Fruit fly (Drosophila melanogaster) whole organism, embryonic: ENCODE data around the gene eco.
A peak's percentile ranks its signal among the peaks of the same experiment; 100 is the strongest.

Source experiments
- Ada2b ChIP-seq: fragments of 200-800 bp; sonication (Bioruptor generic); IDR thresholded peaks from 2 replicates; pipeline ENCODE4 v1.3.6; 2022; ENCODE audit warnings: missing biosample characterization, missing genetic modification characterization
- Atf3 ChIP-seq: fragments of 200-800 bp; sonication (Bioruptor generic); optimal IDR thresholded peaks from 3 replicates; lab custom pipeline; 2016; ENCODE audit warnings: missing biosample characterization, missing genetic modification characterization
- Bgb ChIP-seq: fragments of 200-800 bp; sonication (Bioruptor generic); IDR thresholded peaks from 2 replicates; pipeline ENCODE4 v1.3.6; 2022; ENCODE audit warnings: missing biosample characterization, missing genetic modification characterization; ENCODE audit not compliant: partially characterized antibody
- BtbVII ChIP-seq: fragments of 200-800 bp; sonication (Bioruptor generic); optimal IDR thresholded peaks from 3 replicates; lab custom pipeline; 2017; ENCODE audit warnings: missing biosample characterization, mild to moderate bottlenecking, missing genetic modification characterization
- C15 ChIP-seq: fragments of 200-800 bp; sonication (Bioruptor generic); IDR thresholded peaks from 3 replicates; pipeline ENCODE4 v1.3.6; 2022; ENCODE audit warnings: missing biosample characterization, missing genetic modification characterization
- CG1024 ChIP-seq: fragments of 200-800 bp; sonication (Bioruptor generic); IDR thresholded peaks from 2 replicates; pipeline ENCODE4 v1.3.6; 2022; ENCODE audit warnings: missing biosample characterization, missing genetic modification characterization
- CG10979 ChIP-seq: fragments of 200-800 bp; sonication (Bioruptor generic); optimal IDR thresholded peaks from 2 replicates; lab custom pipeline; 2018; ENCODE audit warnings: missing biosample characterization, mild to moderate bottlenecking, missing genetic modification characterization, moderate library complexity
- CG12155 ChIP-seq: fragments of 200-800 bp; sonication (Bioruptor generic); optimal IDR thresholded peaks from 3 replicates; lab custom pipeline; 2016; ENCODE audit warnings: missing biosample characterization, missing genetic modification characterization
- CG13424 ChIP-seq: fragments of 200-800 bp; sonication (Bioruptor generic); optimal IDR thresholded peaks from 2 replicates; lab custom pipeline; 2019; ENCODE audit warnings: missing biosample characterization, mild to moderate bottlenecking, missing genetic modification characterization, moderate library complexity
- CG14965 ChIP-seq: fragments of 200-800 bp; sonication (Bioruptor generic); optimal IDR thresholded peaks from 2 replicates; lab custom pipeline; 2016; ENCODE audit warnings: missing biosample characterization, missing genetic modification characterization, borderline replicate concordance
- CG15073 ChIP-seq: fragments of 200-800 bp; sonication (Bioruptor generic); optimal IDR thresholded peaks from 2 replicates; lab custom pipeline; 2016; ENCODE audit warnings: missing biosample characterization, missing genetic modification characterization
- CG15514 ChIP-seq: fragments of 200-800 bp; sonication (Bioruptor generic); optimal IDR thresholded peaks from 3 replicates; lab custom pipeline; 2017; ENCODE audit warnings: missing biosample characterization, missing genetic modification characterization, mild to moderate bottlenecking, moderate library complexity, missing genetic modification reagents
- CG16813 ChIP-seq: fragments of 200-800 bp; sonication (Bioruptor generic); IDR thresholded peaks from 3 replicates; pipeline ENCODE4 v1.3.6; 2022; ENCODE audit warnings: missing biosample characterization, missing genetic modification characterization; ENCODE audit not compliant: partially characterized antibody
- CG18764 ChIP-seq: fragments of 200-800 bp; sonication (Bioruptor generic); optimal IDR thresholded peaks from 3 replicates; lab custom pipeline; 2016; ENCODE audit warnings: missing biosample characterization, missing genetic modification characterization
- CG2875 ChIP-seq: fragments of 200-800 bp; sonication (Bioruptor generic); optimal IDR thresholded peaks from 2 replicates; lab custom pipeline; 2017; ENCODE audit warnings: missing biosample characterization, mild to moderate bottlenecking, missing genetic modification characterization, missing genetic modification reagents
- CG31365 ChIP-seq: fragments of 200-800 bp; sonication (Bioruptor generic); optimal IDR thresholded peaks from 2 replicates; lab custom pipeline; 2018; ENCODE audit warnings: missing biosample characterization, mild to moderate bottlenecking, missing genetic modification characterization
- CG33213 ChIP-seq: fragments of 200-800 bp; sonication (Bioruptor generic); optimal IDR thresholded peaks from 3 replicates; lab custom pipeline; 2016; ENCODE audit warnings: missing biosample characterization, missing genetic modification characterization
- CG34422 ChIP-seq: fragments of 200-800 bp; sonication (Bioruptor generic); IDR thresholded peaks from 3 replicates; pipeline ENCODE4 v1.3.6; 2022; ENCODE audit warnings: missing biosample characterization, missing genetic modification characterization
- CG4282 ChIP-seq: fragments of 200-800 bp; sonication (Bioruptor generic); optimal IDR thresholded peaks from 2 replicates; lab custom pipeline; 2016; ENCODE audit warnings: missing biosample characterization, missing genetic modification characterization
- CG4404 ChIP-seq: fragments of 200-800 bp; sonication (Bioruptor generic); IDR thresholded peaks from 2 replicates; pipeline ENCODE4 v1.3.6; 2022; ENCODE audit warnings: missing biosample characterization, missing genetic modification characterization
- CG6254 ChIP-seq: fragments of 200-800 bp; sonication (Bioruptor generic); optimal IDR thresholded peaks from 3 replicates; lab custom pipeline; 2017; ENCODE audit warnings: mild to moderate bottlenecking, missing biosample characterization, missing genetic modification reagents, missing genetic modification characterization
- CG8388 ChIP-seq: fragments of 200-800 bp; sonication (Bioruptor generic); optimal IDR thresholded peaks from 2 replicates; lab custom pipeline; 2019; ENCODE audit warnings: missing biosample characterization, mild to moderate bottlenecking, missing genetic modification characterization, moderate library complexity
- Dip3 ChIP-seq: fragments of 200-800 bp; sonication (Bioruptor generic); optimal IDR thresholded peaks from 3 replicates; lab custom pipeline; 2016; ENCODE audit warnings: missing biosample characterization, missing genetic modification characterization
- E2f2 ChIP-seq: fragments of 200-800 bp; sonication (Bioruptor generic); IDR thresholded peaks from 2 replicates; pipeline ENCODE4 v1.3.6; 2022; ENCODE audit warnings: missing biosample characterization, missing genetic modification characterization
- ERR ChIP-seq: fragments of 200-800 bp; sonication (Bioruptor generic); optimal IDR thresholded peaks from 2 replicates; lab custom pipeline; 2016; ENCODE audit warnings: missing biosample characterization, missing genetic modification characterization
- Eip74EF ChIP-seq, 2 experiments: fragments of 200-800 bp in 1 of 2; fragments of >200 bp in 1 of 2; sonication (Bioruptor generic) in 1 of 2; optimal IDR thresholded peaks; 2 replicates each; lab custom pipeline; 2017 to 2019; ENCODE audit warnings: missing biosample characterization in 2 of 2, missing genetic modification characterization in 2 of 2, mild to moderate bottlenecking in 1 of 2, moderate library complexity in 1 of 2
- Lpt ChIP-seq: fragments of >200 bp; optimal IDR thresholded peaks from 2 replicates; lab custom pipeline; 2018; ENCODE audit warnings: missing biosample characterization, missing genetic modification characterization
- NK7.1 ChIP-seq: fragments of 200-800 bp; sonication (Bioruptor generic); optimal IDR thresholded peaks from 3 replicates; lab custom pipeline; 2016; ENCODE audit warnings: missing biosample characterization, missing genetic modification characterization
- Rfx ChIP-seq: fragments of 200-800 bp; sonication (Bioruptor generic); IDR thresholded peaks from 2 replicates; pipeline ENCODE4 v1.3.6; 2022; ENCODE audit warnings: missing biosample characterization, missing genetic modification characterization
- Spps ChIP-seq: fragments of 200-800 bp; sonication (Bioruptor generic); optimal IDR thresholded peaks from 2 replicates; lab custom pipeline; 2018; ENCODE audit warnings: missing biosample characterization, mild to moderate bottlenecking, missing genetic modification characterization
- Sry-β ChIP-seq: fragments of 200-800 bp; sonication (Bioruptor generic); optimal IDR thresholded peaks from 2 replicates; lab custom pipeline; 2018; ENCODE audit warnings: missing biosample characterization, mild to moderate bottlenecking, missing genetic modification characterization, moderate library complexity
- ac ChIP-seq: fragments of 200-800 bp; sonication (Bioruptor generic); optimal IDR thresholded peaks from 3 replicates; lab custom pipeline; 2017; ENCODE audit warnings: missing biosample characterization, mild to moderate bottlenecking, missing genetic modification characterization
- al ChIP-seq: fragments of 200-800 bp; sonication (Bioruptor generic); IDR thresholded peaks from 2 replicates; pipeline ENCODE4 v1.3.6; 2022; ENCODE audit warnings: missing biosample characterization, missing genetic modification characterization
- cas ChIP-seq: fragments of 200-800 bp; sonication (Bioruptor generic); IDR thresholded peaks from 2 replicates; pipeline ENCODE4 v1.3.6; 2022; ENCODE audit warnings: missing biosample characterization, missing genetic modification characterization
- corto ChIP-seq: fragments of 200-800 bp; sonication (Bioruptor generic); optimal IDR thresholded peaks from 2 replicates; lab custom pipeline; 2016; ENCODE audit warnings: missing biosample characterization, mild to moderate bottlenecking, missing genetic modification characterization, moderate library complexity
- crol ChIP-seq: fragments of 200-800 bp; sonication (Bioruptor generic); IDR thresholded peaks from 2 replicates; pipeline ENCODE4 v1.3.6; 2022; ENCODE audit warnings: missing biosample characterization, missing genetic modification characterization
- exex ChIP-seq: fragments of 200-800 bp; sonication (Bioruptor generic); optimal IDR thresholded peaks from 4 replicates; lab custom pipeline; 2018; ENCODE audit warnings: missing biosample characterization, mild to moderate bottlenecking, missing genetic modification characterization, moderate library complexity
- gro ChIP-seq: fragments of 200-800 bp; sonication (Bioruptor generic); optimal IDR thresholded peaks from 2 replicates; lab custom pipeline; 2016; ENCODE audit warnings: missing biosample characterization, missing genetic modification characterization
- hkb ChIP-seq, 2 experiments: fragments of 200-800 bp in 1 of 2; fragments of >200 bp in 1 of 2; sonication (Bioruptor generic) in 1 of 2; IDR thresholded peaks in 1 of 2; optimal IDR thresholded peaks in 1 of 2; 2 replicates each; pipeline versions ENCODE4 v1.3.6 to Lab custom; 2017 to 2022; ENCODE audit warnings: missing biosample characterization in 1 of 2, missing genetic modification characterization in 1 of 2
- ind ChIP-seq: fragments of 200-800 bp; sonication (Bioruptor generic); optimal IDR thresholded peaks from 3 replicates; lab custom pipeline; 2016; ENCODE audit warnings: missing biosample characterization, missing genetic modification characterization
- jing ChIP-seq: fragments of 200-800 bp; sonication (Bioruptor generic); optimal IDR thresholded peaks from 2 replicates; lab custom pipeline; 2018; ENCODE audit warnings: missing biosample characterization, mild to moderate bottlenecking, missing genetic modification characterization
- sens-2 ChIP-seq: fragments of 200-800 bp; sonication (Bioruptor generic); IDR thresholded peaks from 2 replicates; pipeline ENCODE4 v1.3.6; 2022; ENCODE audit warnings: missing biosample characterization, missing genetic modification characterization
- shn ChIP-seq: fragments of 200-800 bp; sonication (Bioruptor generic); optimal IDR thresholded peaks from 3 replicates; lab custom pipeline; 2016; ENCODE audit warnings: missing biosample characterization, missing genetic modification characterization
- slbo ChIP-seq: fragments of 200-800 bp; sonication (Bioruptor generic); IDR thresholded peaks from 2 replicates; pipeline ENCODE4 v1.3.6; 2022; ENCODE audit warnings: missing biosample characterization, missing genetic modification characterization
- sna ChIP-seq: fragments of 200-800 bp; sonication (Bioruptor generic); IDR thresholded peaks from 2 replicates; pipeline ENCODE4 v1.3.6; 2022; ENCODE audit warnings: missing biosample characterization, missing genetic modification characterization; ENCODE audit not compliant: partially characterized antibody
- tap ChIP-seq: fragments of 200-800 bp; optimal IDR thresholded peaks from 3 replicates; lab custom pipeline; 2019; ENCODE audit warnings: missing biosample characterization, mild to moderate bottlenecking, missing genetic modification characterization, moderate library complexity
- tup ChIP-seq: fragments of 200-800 bp; sonication (Bioruptor generic); optimal IDR thresholded peaks from 2 replicates; lab custom pipeline; 2016; ENCODE audit warnings: missing biosample characterization, mild to moderate bottlenecking, missing genetic modification characterization, moderate library complexity
- tx ChIP-seq: fragments of 200-800 bp; sonication (Bioruptor generic); optimal IDR thresholded peaks from 2 replicates; lab custom pipeline; 2016; ENCODE audit warnings: missing biosample characterization, missing genetic modification characterization
- vnd ChIP-seq: fragments of 200-800 bp; sonication (Bioruptor generic); IDR thresholded peaks from 3 replicates; pipeline ENCODE4 v1.3.6; 2022; ENCODE audit warnings: missing biosample characterization, missing genetic modification characterization; ENCODE audit not compliant: partially characterized antibody

eco gene

dm6 chr3L:7356386-7357117 lies 17.4 kb upstream of the eco start, which contains the start of gene CTCF (continued):
- TF ChIP-seq tap: peak; percentile 12
- no peak for TF ChIP-seq hkb (optimal IDR thresholded peaks at IDR 0.05; lab: Kevin White, UChicago)
- 0 out of 2 replicates have a peak, but pooled peaks have one; percentile 31 for TF ChIP-seq hkb (GFP tag; IDR thresholded peaks at IDR 0.05; lab: Robert Waterston, UW)
- no peak for TF ChIP-seq CG6254 (GFP tag; lab: Kevin White, UChicago)
- no peak for TF ChIP-seq CG4404 (GFP tag; lab: Robert Waterston, UW)
- peak; percentile 63; the same call in 1 of the 2 replicates for TF ChIP-seq Rfx
- peak; percentile 30 for TF ChIP-seq Sry-β (GFP tag; lab: Kevin White, UChicago)
- no peak for TF ChIP-seq Ada2b (GFP tag; lab: Robert Waterston, UW)
- peak; percentile 20 for TF ChIP-seq NK7.1
- TF ChIP-seq CG16813: peak; percentile 77
- no peak for TF ChIP-seq tx (GFP tag; lab: Kevin White, UChicago)
- TF ChIP-seq E2f2 (GFP tag; lab: Robert Waterston, UW): no peak; the same call in none of the 2 replicates
- peak; percentile 4 for TF ChIP-seq ind (GFP tag; lab: Kevin White, UChicago)
- no peak for TF ChIP-seq C15 (GFP tag; lab: Robert Waterston, UW)
- no peak for TF ChIP-seq sens-2
- TF ChIP-seq exex (tag; lab: Kevin White, UChicago): peak; percentile 74
- TF ChIP-seq Bgb (GFP tag; lab: Robert Waterston, UW): peak; percentile 73
- no peak for TF ChIP-seq CG14965 (GFP tag; lab: Kevin White, UChicago)
- TF ChIP-seq ac (GFP tag; lab: Kevin White, UChicago): no peak
- no peak for TF ChIP-seq al (GFP tag; lab: Robert Waterston, UW)
- TF ChIP-seq Lpt (GFP tag; lab: Kevin White, UChicago): no peak
- TF ChIP-seq ERR (GFP tag; lab: Kevin White, UChicago): no peak
- TF ChIP-seq CG31365 (tag; lab: Kevin White, UChicago): no peak
- peak; percentile 63 for TF ChIP-seq CG34422 (GFP tag; lab: Robert Waterston, UW)
- TF ChIP-seq CG18764 (GFP tag; lab: Kevin White, UChicago): no peak
- TF ChIP-seq CG15514 (GFP tag; lab: Kevin White, UChicago): peak; percentile 95
- TF ChIP-seq CG10979 (tag; lab: Kevin White, UChicago): peak; percentile 40
- TF ChIP-seq CG12155: peak; percentile 30
- peak; percentile 76 for TF ChIP-seq CG33213 (GFP tag; lab: Kevin White, UChicago)
- TF ChIP-seq CG13424 (tag; lab: Kevin White, UChicago): peak; percentile 18
- peak; percentile 46 for TF ChIP-seq gro (GFP tag; lab: Kevin White, UChicago)
- peak; percentile 32 for TF ChIP-seq BtbVII (GFP tag; lab: Kevin White, UChicago)
- peak; percentile 12 for TF ChIP-seq CG2875 (GFP tag; lab: Kevin White, UChicago)
- no peak for TF ChIP-seq CG4282 (GFP tag; lab: Kevin White, UChicago)
- no peak for TF ChIP-seq Dip3
- no peak for TF ChIP-seq jing (GFP tag; lab: Kevin White, UChicago)
- peak; percentile 13; the same call in 1 of the 2 replicates for TF ChIP-seq CG1024 (GFP tag; lab: Robert Waterston, UW)
- no peak for TF ChIP-seq Eip74EF (GFP tag; optimal IDR thresholded peaks at IDR 0.05; lab: Kevin White, UChicago)
- TF ChIP-seq Atf3 (GFP tag; lab: Kevin White, UChicago): peak; percentile 20
- no peak for TF ChIP-seq cas (GFP tag; lab: Robert Waterston, UW)
- TF ChIP-seq crol (GFP tag; lab: Robert Waterston, UW): no peak
- TF ChIP-seq shn (GFP tag; lab: Kevin White, UChicago): no peak
- TF ChIP-seq vnd: peak; percentile 65; the same call in 2 of the 3 replicates
- no peak for TF ChIP-seq tup
- no peak for TF ChIP-seq CG15073 (GFP tag; lab: Kevin White, UChicago)
- TF ChIP-seq sna (GFP tag; lab: Robert Waterston, UW): peak; percentile 77
- TF ChIP-seq slbo (GFP tag; lab: Robert Waterston, UW): no peak; the same call in 1 of the 2 replicates
- no peak for TF ChIP-seq corto (GFP tag; lab: Kevin White, UChicago)
- no peak for TF ChIP-seq Spps (tag; lab: Kevin White, UChicago)
- no peak for TF ChIP-seq CG8388 (GFP tag; lab: Kevin White, UChicago)
